Worm (Caenorhabditis elegans): Measurements from ENCODE around the gene marg-1.

ce11 chrX:3759820-3760219, 21.1 kb downstream of the marg-1 start:
- TF ChIP-seq ztf-29 (GFP tag; IDR thresholded peaks at IDR 0.05) (no peak), ztf-23 (GFP tag; IDR thresholded peaks at IDR 0.05) (no peak), tab-1 (GFP tag; IDR thresholded peaks at IDR 0.05) (0 out of 2 replicates have a peak, but pooled peaks have one; percentile 44)
